Fruit fly (Drosophila melanogaster): ENCODE data around the gene velo.
A peak's percentile ranks its signal among the peaks of the same experiment; 100 is the strongest.

velo gene

dm6 chr3L:6797395-6798006 lies 44.9 kb upstream of the velo start:
- no peak for TF ChIP-seq sage (GFP tag; optimal IDR thresholded peaks at IDR 0.05)
- TF ChIP-seq psq (GFP tag; optimal IDR thresholded peaks at IDR 0.05) = no peak
- no peak for TF ChIP-seq jim (GFP tag; optimal IDR thresholded peaks at IDR 0.05)
- TF ChIP-seq Dif (GFP tag; optimal IDR thresholded peaks at IDR 0.05; ENCODE audit: partially characterized antibody) = no peak
- TF ChIP-seq Hr83 (GFP tag; optimal IDR thresholded peaks at IDR 0.05; ENCODE audit: poor library complexity, severe bottlenecking) = no peak

dm6 chr3L:6792617-6793016 lies 40.1 kb upstream of the velo start:
- TF ChIP-seq Dfd (GFP tag; optimal IDR thresholded peaks at IDR 0.05) (peak; percentile 53), h (GFP tag; optimal IDR thresholded peaks at IDR 0.05) (no peak)

- peak; percentile 59 for TF ChIP-seq jim (GFP tag; optimal IDR thresholded peaks at IDR 0.05)
- peak; percentile 87 for TF ChIP-seq Dif (GFP tag; optimal IDR thresholded peaks at IDR 0.05; ENCODE audit: partially characterized antibody)
- TF ChIP-seq Jra (GFP tag; optimal IDR thresholded peaks at IDR 0.05) = no peak
- no peak for TF ChIP-seq psq (GFP tag; optimal IDR thresholded peaks at IDR 0.05)
- peak; percentile 85 for TF ChIP-seq Vsx2 (GFP tag; optimal IDR thresholded peaks at IDR 0.05; ENCODE audit: partially characterized antibody)
- TF ChIP-seq dl (GFP tag; optimal IDR thresholded peaks at IDR 0.05; ENCODE audit: insufficient read depth in 1 of 2, partially characterized antibody in 2 of 2) = peak in 1 of 2 experiments; percentile 41
- peak; percentile 69 for TF ChIP-seq Hr83 (GFP tag; optimal IDR thresholded peaks at IDR 0.05; ENCODE audit: poor library complexity, severe bottlenecking)
- TF ChIP-seq CrebA (GFP tag; optimal IDR thresholded peaks at IDR 0.05; ENCODE audit: borderline replicate concordance) = peak; percentile 13
- TF ChIP-seq dsf (GFP tag; optimal IDR thresholded peaks at IDR 0.05; ENCODE audit: borderline replicate concordance) = no peak
- no peak for TF ChIP-seq Myc (optimal IDR thresholded peaks at IDR 0.05)
Observed at dm6 chr3L:6789788-6790325, 37.3 kb upstream of the velo start, which contains the start of gene vvl. Gene vvl, plus strand, starts transcription at chr3L:6790158.

dm6 chr3L:6787502-6787901 lies 35.0 kb upstream of the velo start:
- TF ChIP-seq pan (optimal IDR thresholded peaks at IDR 0.05) = no peak
- TF ChIP-seq CrebA (GFP tag; optimal IDR thresholded peaks at IDR 0.05; ENCODE audit: borderline replicate concordance) = no peak
- no peak for TF ChIP-seq Mio (GFP tag; optimal IDR thresholded peaks at IDR 0.05)
- no peak for TF ChIP-seq psq (GFP tag; optimal IDR thresholded peaks at IDR 0.05)
- TF ChIP-seq Hr83 (GFP tag; optimal IDR thresholded peaks at IDR 0.05; ENCODE audit: poor library complexity, severe bottlenecking) = no peak
- TF ChIP-seq Dif (GFP tag; optimal IDR thresholded peaks at IDR 0.05; ENCODE audit: partially characterized antibody) = no peak
- TF ChIP-seq OdsH (GFP tag; optimal IDR thresholded peaks at IDR 0.05) = no peak
- TF ChIP-seq Dfd (GFP tag; optimal IDR thresholded peaks at IDR 0.05) = no peak
- no peak for TF ChIP-seq Abd-B (GFP tag; optimal IDR thresholded peaks at IDR 0.05)
- TF ChIP-seq dmrt93B (GFP tag; optimal IDR thresholded peaks at IDR 0.05) = no peak
- TF ChIP-seq Rel (GFP tag; optimal IDR thresholded peaks at IDR 0.05) = no peak
- TF ChIP-seq Rel (tag; optimal IDR thresholded peaks at IDR 0.05) = no peak

dm6 chr3L:6784635-6785606 lies 32.4 kb upstream of the velo start:
- TF ChIP-seq h (GFP tag; optimal IDR thresholded peaks at IDR 0.05) = no peak
- TF ChIP-seq CG32264 (GFP tag; optimal IDR thresholded peaks at IDR 0.05) = no peak
- TF ChIP-seq Jra (GFP tag; optimal IDR thresholded peaks at IDR 0.05) = no peak
- no peak for TF ChIP-seq Mio (GFP tag; optimal IDR thresholded peaks at IDR 0.05)
- no peak for TF ChIP-seq dl (GFP tag; optimal IDR thresholded peaks at IDR 0.05; ENCODE audit: insufficient read depth in 1 of 2, partially characterized antibody in 2 of 2)
- TF ChIP-seq Rel (GFP tag; optimal IDR thresholded peaks at IDR 0.05) = no peak
- no peak for TF ChIP-seq Rel (tag; optimal IDR thresholded peaks at IDR 0.05)
- no peak for TF ChIP-seq Abd-B (GFP tag; optimal IDR thresholded peaks at IDR 0.05)
- TF ChIP-seq usp (GFP tag; optimal IDR thresholded peaks at IDR 0.05) = no peak
- no peak for TF ChIP-seq Hr83 (GFP tag; optimal IDR thresholded peaks at IDR 0.05; ENCODE audit: poor library complexity, severe bottlenecking)
- no peak for TF ChIP-seq Hr78 (GFP tag; optimal IDR thresholded peaks at IDR 0.05)
- TF ChIP-seq foxo (GFP tag; optimal IDR thresholded peaks at IDR 0.05) = no peak
- TF ChIP-seq CrebA (GFP tag; optimal IDR thresholded peaks at IDR 0.05; ENCODE audit: borderline replicate concordance) = no peak
- no peak for TF ChIP-seq OdsH (GFP tag; optimal IDR thresholded peaks at IDR 0.05)
- TF ChIP-seq psq (GFP tag; optimal IDR thresholded peaks at IDR 0.05) = no peak
- no peak for TF ChIP-seq Dif (GFP tag; optimal IDR thresholded peaks at IDR 0.05; ENCODE audit: partially characterized antibody)
- TF ChIP-seq Sp1 (GFP tag; optimal IDR thresholded peaks at IDR 0.05) = no peak

Measured in whole organism, wandering third instar larva.